Worm (Caenorhabditis elegans): ENCODE results near the gene vps-29.

The vps-29 gene

ce11 chrIII:10120076-10120831, 7.4 kb upstream of the vps-29 start, which contains the start of the genes gtf-2H3 and ham-3:
Gene gtf-2H3, minus strand, starts transcription at chrIII:10120148.
Gene ham-3, plus strand, starts transcription at chrIII:10120781.
- TF ChIP-seq lin-11 (tag; optimal IDR thresholded peaks at IDR 0.05) (no peak), hlh-13 (GFP tag; optimal IDR thresholded peaks at IDR 0.05) (no peak), lim-6 (tag; optimal IDR thresholded peaks at IDR 0.05) (no peak), dve-1 (tag; optimal IDR thresholded peaks at IDR 0.05) (no peak), elt-2 (tag; optimal IDR thresholded peaks at IDR 0.05) (no peak), unc-42 (tag; optimal IDR thresholded peaks at IDR 0.05) (peak; percentile 16), ceh-31 (tag; optimal IDR thresholded peaks at IDR 0.05) (peak; percentile 28), che-1 (tag; optimal IDR thresholded peaks at IDR 0.05) (no peak), zip-5 (tag; optimal IDR thresholded peaks at IDR 0.05) (no peak), C38D4.7 (GFP tag; optimal IDR thresholded peaks at IDR 0.05) (no peak), pag-3 (tag; optimal IDR thresholded peaks at IDR 0.05; ENCODE audit: borderline replicate concordance) (no peak), ceh-48 (tag; optimal IDR thresholded peaks at IDR 0.05) (peak; percentile 90), ceh-2 (tag; optimal IDR thresholded peaks at IDR 0.05) (no peak), nhr-232 (tag; optimal IDR thresholded peaks at IDR 0.05) (no peak)

- TF ChIP-seq ref-2 (tag; optimal IDR thresholded peaks at IDR 0.05) (no peak), dmd-4 (tag; optimal IDR thresholded peaks at IDR 0.05; ENCODE audit: borderline replicate concordance) (no peak), ceh-6 (GFP tag; optimal IDR thresholded peaks at IDR 0.05) (no peak), hlh-30 (tag; optimal IDR thresholded peaks at IDR 0.05; ENCODE audit: insufficient read depth) (no peak), ceh-24 (tag; optimal IDR thresholded peaks at IDR 0.05) (no peak), elt-4 (tag; optimal IDR thresholded peaks at IDR 0.05) (no peak), hlh-8 (tag; optimal IDR thresholded peaks at IDR 0.05) (no peak), rnt-1 (tag; optimal IDR thresholded peaks at IDR 0.05) (no peak), unc-42 (tag; optimal IDR thresholded peaks at IDR 0.05) (no peak), syd-9 (tag; optimal IDR thresholded peaks at IDR 0.05) (no peak), Y22D7AL.16 (tag; optimal IDR thresholded peaks at IDR 0.05) (no peak), ets-4 (tag; optimal IDR thresholded peaks at IDR 0.05) (no peak), ceh-45 (GFP tag; IDR thresholded peaks at IDR 0.05) (no peak), ceh-22 (tag; optimal IDR thresholded peaks at IDR 0.05) (no peak), tbx-7 (tag; optimal IDR thresholded peaks at IDR 0.05) (no peak), F13H6.1 (tag; optimal IDR thresholded peaks at IDR 0.05) (no peak), mec-3 (tag; optimal IDR thresholded peaks at IDR 0.05; ENCODE audit: borderline replicate concordance) (no peak), ama-1 (optimal IDR thresholded peaks at IDR 0.05) (no peak)
These were observed 6.0 kb upstream of the vps-29 start, which contains the start of gene ZK1128.3 for ce11 chrIII:10118818-10119217. Gene ZK1128.3, minus strand, starts transcription at chrIII:10118918.

ce11 chrIII:10114662-10115061, 1.8 kb upstream of the vps-29 start, which contains the start of the genes ZK1128.1 and mett-10:
Gene ZK1128.1, minus strand, starts transcription at chrIII:10114760.
Gene mett-10, plus strand, starts transcription at chrIII:10115036.
- TF ChIP-seq unc-55 (GFP tag; optimal IDR thresholded peaks at IDR 0.05), result no peak
- TF ChIP-seq Y22D7AL.16 (tag; optimal IDR thresholded peaks at IDR 0.05), result no peak
- no peak for TF ChIP-seq syd-9 (tag; optimal IDR thresholded peaks at IDR 0.05)
- TF ChIP-seq unc-42 (tag; optimal IDR thresholded peaks at IDR 0.05), result peak; percentile 13
- TF ChIP-seq ahr-1 (tag; optimal IDR thresholded peaks at IDR 0.05), result no peak
- TF ChIP-seq ceh-34 (tag; optimal IDR thresholded peaks at IDR 0.05), result no peak

ce11 chrIII:10108995-10109394, 3.9 kb downstream of the vps-29 start, which contains the start of gene T16H12.9:
Gene T16H12.9, plus strand, starts transcription at chrIII:10109295.
- TF ChIP-seq ttx-3 (tag; optimal IDR thresholded peaks at IDR 0.05) (no peak), elt-4 (tag; optimal IDR thresholded peaks at IDR 0.05) (no peak), lim-6 (tag; optimal IDR thresholded peaks at IDR 0.05) (no peak), eyg-1 (tag; optimal IDR thresholded peaks at IDR 0.05) (no peak), sox-2 (GFP tag; IDR thresholded peaks at IDR 0.05) (no peak), pag-3 (tag; optimal IDR thresholded peaks at IDR 0.05; ENCODE audit: borderline replicate concordance) (no peak), ceh-31 (tag; optimal IDR thresholded peaks at IDR 0.05) (no peak), rnt-1 (tag; optimal IDR thresholded peaks at IDR 0.05) (no peak), ceh-2 (tag; optimal IDR thresholded peaks at IDR 0.05) (no peak), ceh-22 (tag; optimal IDR thresholded peaks at IDR 0.05) (no peak)

Measured in whole organism, late embryonic.